Worm (Caenorhabditis elegans) whole organism, mixed stage, embryonic: Measurements from ENCODE around the gene ZK455.5.

ENCODE experiments used
- M03D4.4 ChIP-seq: sonication (generic microtip); optimal IDR thresholded peaks from 2 replicates; lab custom pipeline; 2017; ENCODE audit warnings: mild to moderate bottlenecking, missing genetic modification characterization, missing compliant biosample characterization
- bed-3 ChIP-seq: fragments of 200-800 bp; sonication (Bioruptor generic); optimal IDR thresholded peaks from 3 replicates; lab custom pipeline; 2018; ENCODE audit warnings: mild to moderate bottlenecking, missing genetic modification characterization, moderate library complexity, missing compliant biosample characterization
- blmp-1 ChIP-seq: fragments of 150-350 bp; optimal IDR thresholded peaks from 2 replicates; lab custom pipeline; 2014; ENCODE audit warnings: missing biosample characterization, missing genetic modification characterization
- ces-1 ChIP-seq: fragments of 150-350 bp; optimal IDR thresholded peaks from 2 replicates; lab custom pipeline; 2014; ENCODE audit warnings: missing biosample characterization, missing genetic modification reagents, missing genetic modification characterization
- cnd-1 ChIP-seq: fragments of 200-800 bp; sonication (Bioruptor generic); optimal IDR thresholded peaks from 2 replicates; lab custom pipeline; 2018; ENCODE audit warnings: mild to moderate bottlenecking, missing genetic modification characterization, missing compliant biosample characterization
- drap-1 ChIP-seq: fragments of 200-800 bp; sonication (Bioruptor generic); optimal IDR thresholded peaks from 3 replicates; lab custom pipeline; 2018; ENCODE audit warnings: mild to moderate bottlenecking, missing genetic modification characterization, missing compliant biosample characterization
- elt-1 ChIP-seq: sonication (generic microtip); optimal IDR thresholded peaks from 2 replicates; lab custom pipeline; 2017; ENCODE audit warnings: missing genetic modification characterization, mild to moderate bottlenecking, missing compliant biosample characterization, antibody characterized with exemption, moderate library complexity, borderline replicate concordance; ENCODE audit not compliant: insufficient read depth
- elt-3 ChIP-seq: fragments of 150-350 bp; optimal IDR thresholded peaks from 2 replicates; lab custom pipeline; 2014; ENCODE audit warnings: missing biosample characterization, missing genetic modification characterization
- flh-1 ChIP-seq: fragments of 200-800 bp; sonication (Bioruptor generic); optimal IDR thresholded peaks from 2 replicates; lab custom pipeline; 2018; ENCODE audit warnings: mild to moderate bottlenecking, missing genetic modification characterization, moderate library complexity, missing compliant biosample characterization
- ham-2 ChIP-seq: fragments of 200-800 bp; sonication (Bioruptor generic); optimal IDR thresholded peaks from 2 replicates; lab custom pipeline; 2018; ENCODE audit warnings: mild to moderate bottlenecking, missing genetic modification characterization, missing compliant biosample characterization
- hlh-1 ChIP-seq: fragments of 150-350 bp; optimal IDR thresholded peaks from 2 replicates; lab custom pipeline; 2014; ENCODE audit warnings: missing biosample characterization, missing genetic modification reagents, missing genetic modification characterization
- lin-13 ChIP-seq: fragments of 150-350 bp; optimal IDR thresholded peaks from 2 replicates; lab custom pipeline; 2014; ENCODE audit warnings: missing biosample characterization, missing genetic modification characterization
- lin-32 ChIP-seq: fragments of 200-800 bp; sonication (Bioruptor generic); optimal IDR thresholded peaks from 2 replicates; lab custom pipeline; 2018; ENCODE audit warnings: mild to moderate bottlenecking, missing genetic modification characterization, missing compliant biosample characterization
- lsy-2 ChIP-seq: fragments of 150-350 bp; optimal IDR thresholded peaks from 2 replicates; lab custom pipeline; 2014; ENCODE audit warnings: missing biosample characterization, missing genetic modification characterization
- mab-5 ChIP-seq: fragments of 150-350 bp; optimal IDR thresholded peaks from 2 replicates; lab custom pipeline; 2014; ENCODE audit warnings: missing biosample characterization, missing genetic modification characterization
- mep-1 ChIP-seq: fragments of 150-350 bp; optimal IDR thresholded peaks from 2 replicates; lab custom pipeline; 2017; ENCODE audit warnings: missing biosample characterization, missing genetic modification reagents, missing genetic modification characterization, inconsistent platforms
- mls-2 ChIP-seq: sonication (generic microtip); optimal IDR thresholded peaks from 2 replicates; lab custom pipeline; 2016; ENCODE audit warnings: mild to moderate bottlenecking, missing genetic modification characterization, moderate library complexity, missing compliant biosample characterization
- nhr-12 ChIP-seq: fragments of 150-350 bp; optimal IDR thresholded peaks from 2 replicates; lab custom pipeline; 2014; ENCODE audit warnings: missing biosample characterization, missing genetic modification characterization
- nhr-2 ChIP-seq: fragments of 150-350 bp; optimal IDR thresholded peaks from 2 replicates; lab custom pipeline; 2014; ENCODE audit warnings: missing biosample characterization, missing genetic modification characterization
- nhr-237 ChIP-seq: fragments of 150-350 bp; optimal IDR thresholded peaks from 2 replicates; lab custom pipeline; 2014; ENCODE audit warnings: missing biosample characterization, missing genetic modification characterization
- nhr-28 ChIP-seq: fragments of 150-350 bp; optimal IDR thresholded peaks from 2 replicates; lab custom pipeline; 2014; ENCODE audit warnings: missing biosample characterization, missing genetic modification characterization
- pha-4 ChIP-seq: fragments of 150-350 bp; optimal IDR thresholded peaks from 2 replicates; lab custom pipeline; 2018; ENCODE audit warnings: missing biosample characterization, missing genetic modification reagents, missing genetic modification characterization
- sem-2 ChIP-seq: fragments of 200-800 bp; sonication (Bioruptor generic); optimal IDR thresholded peaks from 2 replicates; lab custom pipeline; 2018; ENCODE audit warnings: mild to moderate bottlenecking, missing genetic modification characterization, missing compliant biosample characterization
- sptf-1 ChIP-seq: sonication (generic microtip); optimal IDR thresholded peaks from 2 replicates; lab custom pipeline; 2017; ENCODE audit warnings: mild to moderate bottlenecking, missing genetic modification characterization, moderate library complexity, missing compliant biosample characterization
- tbx-8 ChIP-seq: fragments of 200-800 bp; sonication (Bioruptor generic); optimal IDR thresholded peaks from 2 replicates; lab custom pipeline; 2018; ENCODE audit warnings: mild to moderate bottlenecking, missing genetic modification characterization, moderate library complexity, missing compliant biosample characterization
- unc-120 ChIP-seq: sonication (generic microtip); optimal IDR thresholded peaks from 2 replicates; lab custom pipeline; 2017; ENCODE audit warnings: missing genetic modification characterization, missing compliant biosample characterization; ENCODE audit not compliant: poor library complexity, severe bottlenecking
- unc-39 ChIP-seq: fragments of 150-350 bp; optimal IDR thresholded peaks from 2 replicates; lab custom pipeline; 2014; ENCODE audit warnings: missing biosample characterization, missing genetic modification characterization
- unc-62 ChIP-seq: fragments of 150-350 bp; optimal IDR thresholded peaks from 2 replicates; lab custom pipeline; 2014; ENCODE audit warnings: missing biosample characterization, missing genetic modification reagents, missing genetic modification characterization
- ztf-11 ChIP-seq: fragments of 150-350 bp; optimal IDR thresholded peaks from 2 replicates; lab custom pipeline; 2014; ENCODE audit warnings: missing biosample characterization, missing genetic modification characterization

The ZK455.5 gene

DNA sequence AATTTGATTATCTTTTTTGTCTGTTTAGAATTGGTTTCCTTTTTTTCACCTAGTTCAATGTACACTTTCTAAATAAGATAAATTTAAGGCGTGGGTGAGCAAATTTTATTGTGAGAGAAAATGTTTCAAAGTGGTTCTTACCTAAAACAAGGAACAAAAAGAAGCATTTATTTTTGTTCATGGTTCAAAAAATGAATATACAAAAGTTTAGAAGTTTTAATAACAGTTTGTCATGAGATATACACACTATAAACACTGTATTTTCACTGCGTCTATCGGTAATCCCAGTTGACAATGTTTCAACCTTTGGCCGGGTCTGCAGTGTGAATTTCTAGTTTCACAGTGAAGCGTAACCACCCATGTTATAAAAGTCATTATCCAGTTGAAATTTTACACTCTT is 11.3 kb downstream of the ZK455.5 start, which contains the start of gene F08G12.11:
F08G12.11 (minus strand) TSS at position 181 of the 400 bp plus-strand sequence.
- TF ChIP-seq lin-32 (no peak), tbx-8 (GFP tag; lab: Kevin White, UChicago) (no peak), mab-5 (tag; lab: Kevin White, UChicago) (no peak), bed-3 (no peak), nhr-237 (no peak), ham-2 (no peak), lsy-2 (tag; lab: Kevin White, UChicago) (no peak)

DNA sequence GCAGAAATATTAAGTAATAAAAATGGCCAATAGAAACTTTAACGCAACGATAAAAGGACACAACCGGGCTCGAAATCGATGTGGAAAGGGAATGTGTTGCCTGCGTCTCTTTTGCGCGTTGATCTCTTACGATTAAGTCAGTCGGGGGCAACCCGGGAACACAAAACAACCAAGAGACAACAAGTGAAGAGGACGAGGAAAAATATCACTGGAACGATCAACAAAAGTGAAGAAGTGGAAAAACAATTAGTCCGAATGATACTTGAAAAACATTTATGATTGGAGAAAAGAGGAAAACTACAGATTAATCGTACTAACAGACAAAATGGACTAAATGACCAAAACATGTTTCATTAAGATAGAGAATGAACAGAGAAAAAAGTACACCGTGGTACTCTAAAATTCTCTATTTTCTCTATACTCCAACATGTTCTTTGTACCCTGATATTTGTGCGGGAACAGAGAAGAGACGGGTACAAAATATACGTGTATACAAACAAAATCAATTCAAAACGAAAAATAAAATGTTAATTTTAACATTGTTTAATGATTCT is 16.4 kb downstream of the ZK455.5 start, which contains the start of gene F08G12.5:
F08G12.5 (minus strand) TSS at position 1 of the 554 bp plus-strand sequence.
- TF ChIP-seq lin-13 (tag; lab: Kevin White, UChicago) (no peak), elt-1 (tag; lab: Kevin White, UChicago) (no peak), sem-2 (GFP tag; lab: Kevin White, UChicago) (no peak), nhr-237 (no peak), nhr-12 (tag; lab: Kevin White, UChicago) (no peak), sptf-1 (tag; lab: Kevin White, UChicago) (no peak), M03D4.4 (tag; lab: Kevin White, UChicago) (no peak)

DNA sequence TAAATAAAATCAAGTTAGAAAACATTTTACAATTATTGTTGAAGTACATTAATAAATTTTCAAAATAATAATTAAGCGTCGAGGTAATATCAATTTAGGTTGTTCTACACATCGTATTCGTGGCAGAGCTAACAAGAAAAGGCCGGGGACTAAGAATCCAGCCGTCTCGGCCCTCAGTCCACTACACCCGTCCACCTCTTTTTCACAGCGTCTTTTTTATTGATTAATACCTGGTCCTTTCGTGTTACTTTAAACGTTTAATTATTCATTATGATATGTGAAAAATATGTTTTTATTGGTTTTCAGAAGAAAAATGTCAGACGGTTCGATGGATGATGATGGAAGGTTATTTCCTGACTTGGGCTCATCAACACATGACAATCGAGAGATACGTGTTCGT is 19.7 kb downstream of the ZK455.5 start, which contains the start of gene vhl-1:
vhl-1 (plus strand) TSS at position 301 of the 400 bp plus-strand sequence.
- TF ChIP-seq nhr-237 (no peak), unc-120 (tag; lab: Kevin White, UChicago) (no peak), tbx-8 (GFP tag; lab: Kevin White, UChicago) (no peak), ham-2 (no peak), bed-3 (no peak), elt-1 (tag; lab: Kevin White, UChicago) (no peak), nhr-2 (tag; lab: Kevin White, UChicago) (no peak)

DNA sequence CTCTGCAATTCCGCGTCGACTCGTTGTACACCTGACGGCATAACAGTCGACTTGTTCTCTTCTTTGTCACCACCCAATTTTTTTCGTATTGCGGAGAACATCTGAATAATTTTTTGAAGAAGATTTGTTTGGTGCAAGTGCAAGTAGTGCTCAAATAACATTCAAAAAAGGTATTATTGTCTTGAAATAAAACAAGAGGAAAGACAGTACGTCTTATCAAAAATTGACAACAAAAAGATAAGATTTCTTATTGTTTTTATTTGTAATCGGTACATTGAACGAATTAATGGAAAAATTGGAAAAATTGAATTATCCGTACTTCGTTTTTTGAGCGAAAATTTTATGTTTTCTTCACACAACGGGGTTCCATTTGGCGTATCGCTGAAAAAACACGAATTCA is 21.0 kb downstream of the ZK455.5 start, which contains the start of gene F08G12.1:
F08G12.1 (minus strand) TSS at position 101 of the 400 bp plus-strand sequence.
- no peak for TF ChIP-seq flh-1 (GFP tag; lab: Kevin White, UChicago)
- no peak for TF ChIP-seq elt-1 (tag; lab: Kevin White, UChicago)
- TF ChIP-seq unc-39: no peak
- no peak for TF ChIP-seq mab-5 (tag; lab: Kevin White, UChicago)
- TF ChIP-seq elt-3 (tag; lab: Kevin White, UChicago): no peak
- TF ChIP-seq sptf-1 (tag; lab: Kevin White, UChicago): no peak

DNA sequence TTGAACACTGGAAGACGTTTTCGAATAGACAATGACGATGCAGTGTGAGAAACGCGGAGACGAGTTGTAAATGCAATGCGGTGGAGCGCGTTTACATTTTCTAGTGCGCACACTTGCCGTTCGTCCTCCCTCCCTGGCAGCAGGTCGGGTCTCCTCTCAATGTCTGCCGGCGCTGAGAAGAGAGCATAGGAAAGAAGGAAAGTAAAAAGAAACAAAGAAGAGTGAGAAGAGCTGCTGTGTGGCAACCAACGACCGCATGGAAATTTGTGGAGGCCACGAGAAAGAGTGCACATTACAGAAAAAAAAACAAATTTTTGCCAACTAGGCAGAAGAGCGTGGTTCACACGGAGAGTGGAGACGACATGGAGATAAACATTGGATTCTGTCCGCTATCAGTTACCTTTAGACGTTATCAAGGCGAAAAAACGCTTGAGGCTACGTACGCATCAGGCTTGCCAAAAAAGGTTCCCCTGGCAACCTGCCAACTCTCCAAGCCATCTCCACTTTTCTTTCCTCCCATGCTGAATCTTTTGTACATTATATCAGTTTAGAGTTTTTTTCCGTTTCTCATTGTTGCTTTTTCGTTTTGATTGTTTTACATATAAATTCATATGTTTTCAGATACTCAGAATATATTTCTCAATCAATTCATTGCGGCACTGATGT is 27.0 kb downstream of the ZK455.5 start, which contains the start of the genes snrp-40.1 and F08G12.3:
snrp-40.1 (minus strand) TSS at position 143 of the 666 bp plus-strand sequence.
F08G12.3 (plus strand) TSS at position 616 of the 666 bp plus-strand sequence.
- peak; percentile 15 for TF ChIP-seq unc-120 (tag; lab: Kevin White, UChicago)
- TF ChIP-seq unc-39: peak; percentile 15
- peak; percentile 56 for TF ChIP-seq drap-1 (GFP tag; lab: Kevin White, UChicago)
- TF ChIP-seq nhr-28: no peak
- TF ChIP-seq M03D4.4 (tag; lab: Kevin White, UChicago): peak; percentile 72
- TF ChIP-seq tbx-8 (GFP tag; lab: Kevin White, UChicago): no peak
- TF ChIP-seq flh-1 (GFP tag; lab: Kevin White, UChicago): no peak
- no peak for TF ChIP-seq elt-3 (tag; lab: Kevin White, UChicago)
- TF ChIP-seq ces-1 (GFP tag; lab: Kevin White, UChicago): peak; percentile 46
- TF ChIP-seq lsy-2 (tag; lab: Kevin White, UChicago): peak; percentile 48
- peak; percentile 52 for TF ChIP-seq pha-4 (tag; lab: Kevin White, UChicago)
- no peak for TF ChIP-seq blmp-1
- TF ChIP-seq unc-62: peak; percentile 13
- TF ChIP-seq sptf-1 (tag; lab: Kevin White, UChicago): peak; percentile 66
- peak; percentile 73 for TF ChIP-seq hlh-1
- peak; percentile 35 for TF ChIP-seq mep-1 (tag; lab: Kevin White, UChicago)
- TF ChIP-seq ztf-11 (tag; lab: Kevin White, UChicago): peak; percentile 49
- peak; percentile 29 for TF ChIP-seq cnd-1 (tag; lab: Kevin White, UChicago)
- TF ChIP-seq mls-2 (tag; lab: Kevin White, UChicago): peak; percentile 48
